Worm (Caenorhabditis elegans) whole organism, L3 larva: ENCODE results near the gene yap-1.

Source experiments
- ZK546.5 ChIP-seq: sonication (generic microtip); optimal IDR thresholded peaks from 2 replicates; lab custom pipeline; 2017; ENCODE audit warnings: missing biosample characterization, missing genetic modification characterization
- aly-2 ChIP-seq: fragments of 150-350 bp; optimal IDR thresholded peaks from 2 replicates; lab custom pipeline; 2014; ENCODE audit warnings: missing biosample characterization, missing genetic modification characterization
- ama-1 ChIP-seq: fragments of 150-350 bp; optimal IDR thresholded peaks from 2 replicates; lab custom pipeline; 2018
- ceh-16 ChIP-seq: sonication (generic microtip); optimal IDR thresholded peaks from 2 replicates; lab custom pipeline; 2017; ENCODE audit warnings: missing biosample characterization, missing genetic modification characterization
- ceh-28 ChIP-seq: fragments of 150-350 bp; optimal IDR thresholded peaks from 2 replicates; lab custom pipeline; 2014; ENCODE audit warnings: missing biosample characterization, missing genetic modification reagents, missing genetic modification characterization
- ceh-9 ChIP-seq: sonication (generic microtip); optimal IDR thresholded peaks from 2 replicates; lab custom pipeline; 2018; ENCODE audit warnings: missing biosample characterization, missing genetic modification characterization
- egl-27 ChIP-seq: sonication (generic microtip); optimal IDR thresholded peaks from 4 replicates; lab custom pipeline; 2017; ENCODE audit warnings: missing biosample characterization, missing genetic modification reagents, missing genetic modification characterization
- egl-5 ChIP-seq: fragments of 150-350 bp; optimal IDR thresholded peaks from 2 replicates; lab custom pipeline; 2017; ENCODE audit warnings: missing biosample characterization, missing genetic modification reagents, missing genetic modification characterization, inconsistent platforms
- elt-1 ChIP-seq: fragments of 150-350 bp; optimal IDR thresholded peaks from 2 replicates; lab custom pipeline; 2014; ENCODE audit warnings: missing biosample characterization, missing genetic modification characterization
- elt-2 ChIP-seq: sonication (generic microtip); optimal IDR thresholded peaks from 2 replicates; lab custom pipeline; 2016; ENCODE audit warnings: missing genetic modification reagents, mild to moderate bottlenecking, missing genetic modification characterization, missing compliant biosample characterization
- elt-3 ChIP-seq, 3 experiments: fragments of 150-350 bp in 1 of 3; sonication (generic microtip) in 2 of 3; optimal IDR thresholded peaks; 2 replicates in 2 of 3; 4 replicates in 1 of 3; lab custom pipeline; 2014 to 2017; ENCODE audit warnings: missing biosample characterization in 3 of 3, missing genetic modification characterization in 3 of 3
- fkh-10 ChIP-seq: sonication (generic microtip); optimal IDR thresholded peaks from 2 replicates; lab custom pipeline; 2017; ENCODE audit warnings: missing biosample characterization, missing genetic modification reagents, missing genetic modification characterization
- fkh-2 ChIP-seq: fragments of 150-350 bp; optimal IDR thresholded peaks from 2 replicates; lab custom pipeline; 2014; ENCODE audit warnings: missing biosample characterization, missing genetic modification reagents, missing genetic modification characterization
- fos-1 ChIP-seq: fragments of 150-350 bp; optimal IDR thresholded peaks from 2 replicates; lab custom pipeline; 2014; ENCODE audit warnings: missing biosample characterization, missing genetic modification characterization
- hmg-11 ChIP-seq: sonication (generic microtip); optimal IDR thresholded peaks from 2 replicates; lab custom pipeline; 2016; ENCODE audit warnings: missing genetic modification characterization, missing compliant biosample characterization
- jun-1 ChIP-seq: fragments of 150-350 bp; optimal IDR thresholded peaks from 2 replicates; lab custom pipeline; 2014; ENCODE audit warnings: missing biosample characterization, missing genetic modification reagents, missing genetic modification characterization
- lin-15B ChIP-seq: fragments of 150-350 bp; optimal IDR thresholded peaks from 2 replicates; lab custom pipeline; 2014; ENCODE audit warnings: missing biosample characterization, missing genetic modification characterization
- lin-39 ChIP-seq: fragments of 150-350 bp; optimal IDR thresholded peaks from 2 replicates; lab custom pipeline; 2018; ENCODE audit warnings: missing biosample characterization, missing genetic modification reagents, missing genetic modification characterization
- lsy-12 ChIP-seq: sonication (generic microtip); optimal IDR thresholded peaks from 2 replicates; lab custom pipeline; 2016; ENCODE audit warnings: mild to moderate bottlenecking, missing genetic modification characterization, missing compliant biosample characterization
- mdl-1 ChIP-seq: fragments of 150-350 bp; optimal IDR thresholded peaks from 2 replicates; lab custom pipeline; 2014; ENCODE audit warnings: missing biosample characterization, missing genetic modification characterization
- mml-1 ChIP-seq: fragments of 150-350 bp; sonication (generic microtip); optimal IDR thresholded peaks from 3 replicates; lab custom pipeline; 2014; ENCODE audit warnings: missing biosample characterization, missing genetic modification characterization
- nfya-1 ChIP-seq: sonication (generic microtip); optimal IDR thresholded peaks from 2 replicates; lab custom pipeline; 2017; ENCODE audit warnings: missing genetic modification characterization, mild to moderate bottlenecking, missing compliant biosample characterization, antibody characterized with exemption, moderate library complexity; ENCODE audit not compliant: insufficient read depth
- nhr-11 ChIP-seq: fragments of 150-350 bp; optimal IDR thresholded peaks from 2 replicates; lab custom pipeline; 2014; ENCODE audit warnings: missing biosample characterization, missing genetic modification characterization
- nhr-12 ChIP-seq: fragments of 150-350 bp; optimal IDR thresholded peaks from 2 replicates; lab custom pipeline; 2014; ENCODE audit warnings: missing biosample characterization, missing genetic modification characterization
- nhr-23 ChIP-seq: fragments of 150-350 bp; optimal IDR thresholded peaks from 2 replicates; lab custom pipeline; 2014; ENCODE audit warnings: missing biosample characterization, missing genetic modification reagents, missing genetic modification characterization
- nhr-237 ChIP-seq: fragments of 150-350 bp; optimal IDR thresholded peaks from 2 replicates; lab custom pipeline; 2014; ENCODE audit warnings: missing biosample characterization, missing genetic modification characterization
- nhr-25 ChIP-seq: sonication (generic microtip); optimal IDR thresholded peaks from 2 replicates; lab custom pipeline; 2017; ENCODE audit warnings: missing biosample characterization, missing genetic modification characterization
- nhr-28 ChIP-seq: fragments of 150-350 bp; optimal IDR thresholded peaks from 2 replicates; lab custom pipeline; 2014; ENCODE audit warnings: missing biosample characterization, missing genetic modification characterization
- nhr-43 ChIP-seq: sonication (generic microtip); optimal IDR thresholded peaks from 2 replicates; lab custom pipeline; 2016; ENCODE audit warnings: mild to moderate bottlenecking, missing genetic modification characterization, missing compliant biosample characterization; ENCODE audit not compliant: poor library complexity, severe bottlenecking
- nhr-76 ChIP-seq: fragments of 150-350 bp; sonication (generic microtip); optimal IDR thresholded peaks from 5 replicates; lab custom pipeline; 2014; ENCODE audit warnings: missing biosample characterization, missing genetic modification characterization
- pha-4 ChIP-seq: fragments of 150-350 bp; optimal IDR thresholded peaks from 2 replicates; lab custom pipeline; 2014; ENCODE audit warnings: missing biosample characterization, missing genetic modification reagents, missing genetic modification characterization
- pqm-1 ChIP-seq: fragments of 150-350 bp; optimal IDR thresholded peaks from 2 replicates; lab custom pipeline; 2017; ENCODE audit warnings: missing biosample characterization, missing genetic modification characterization, inconsistent platforms
- sea-2 ChIP-seq: fragments of 150-350 bp; sonication (generic microtip); optimal IDR thresholded peaks from 4 replicates; lab custom pipeline; 2014; ENCODE audit warnings: missing biosample characterization, missing genetic modification reagents, missing genetic modification characterization
- skn-1 ChIP-seq: fragments of 150-350 bp; optimal IDR thresholded peaks from 2 replicates; lab custom pipeline; 2014; ENCODE audit warnings: missing biosample characterization, missing genetic modification characterization
- snpc-4 ChIP-seq: fragments of 150-350 bp; optimal IDR thresholded peaks from 2 replicates; lab custom pipeline; 2014; ENCODE audit warnings: missing biosample characterization, missing genetic modification characterization
- tbx-2 ChIP-seq: sonication (generic microtip); optimal IDR thresholded peaks from 2 replicates; lab custom pipeline; 2016; ENCODE audit warnings: mild to moderate bottlenecking, missing genetic modification characterization, missing compliant biosample characterization
- zag-1 ChIP-seq: fragments of 150-350 bp; optimal IDR thresholded peaks from 2 replicates; lab custom pipeline; 2014; ENCODE audit warnings: missing biosample characterization, missing genetic modification characterization
- ztf-11 ChIP-seq: fragments of 150-350 bp; optimal IDR thresholded peaks from 2 replicates; lab custom pipeline; 2014; ENCODE audit warnings: missing biosample characterization, missing genetic modification characterization
- ztf-4 ChIP-seq: fragments of 150-350 bp; optimal IDR thresholded peaks from 2 replicates; lab custom pipeline; 2014; ENCODE audit warnings: missing biosample characterization, missing genetic modification characterization

The yap-1 gene

ce11 chrX:10686487-10686886, 5.3 kb upstream of the yap-1 start:
- peak; percentile 3 for TF ChIP-seq ceh-28 (tag; lab: Kevin White, UChicago)
- TF ChIP-seq nhr-43 (tag; lab: Kevin White, UChicago) = peak; percentile 13
- no peak for TF ChIP-seq ceh-16 (tag; lab: Kevin White, UChicago)
- no peak for TF ChIP-seq nhr-12 (tag; lab: Kevin White, UChicago)
- TF ChIP-seq nhr-23 (tag; lab: Kevin White, UChicago) = peak; percentile 69
- peak; percentile 45 for TF ChIP-seq jun-1 (tag; lab: Kevin White, UChicago)
- TF ChIP-seq fkh-10 (GFP tag; lab: Kevin White, UChicago) = no peak
- peak; percentile 31 for TF ChIP-seq lsy-12 (tag; lab: Kevin White, UChicago)
- TF ChIP-seq nhr-25 (tag; lab: Kevin White, UChicago) = peak; percentile 54

- TF ChIP-seq pha-4 (tag; lab: Kevin White, UChicago) = peak; percentile 57
- TF ChIP-seq pqm-1 (tag; lab: Kevin White, UChicago) = peak; percentile 87
- no peak for TF ChIP-seq tbx-2
- TF ChIP-seq lsy-12 (tag; lab: Kevin White, UChicago) = peak; percentile 31
- no peak for TF ChIP-seq nhr-237 (tag; lab: Kevin White, UChicago)
- peak; percentile 74 for TF ChIP-seq elt-2 (tag; lab: Kevin White, UChicago)
- peak; percentile 13 for TF ChIP-seq ama-1 (lab: Kevin White, UChicago)
- peak; percentile 6 for TF ChIP-seq jun-1 (tag; lab: Kevin White, UChicago)
These were observed 4.4 kb upstream of the yap-1 start for ce11 chrX:10687317-10687716.

ce11 chrX:10688311-10688710, 3.4 kb upstream of the yap-1 start:
- TF ChIP-seq nfya-1 (peak; percentile 52), zag-1 (no peak), ceh-28 (tag; lab: Kevin White, UChicago) (no peak), egl-27 (tag; lab: Kevin White, UChicago) (no peak), nhr-11 (tag; lab: Kevin White, UChicago) (no peak), ceh-16 (tag; lab: Kevin White, UChicago) (no peak), hmg-11 (tag; lab: Kevin White, UChicago) (no peak), ztf-11 (tag; lab: Kevin White, UChicago) (no peak), skn-1 (tag; lab: Kevin White, UChicago) (no peak), mml-1 (tag; lab: Kevin White, UChicago) (no peak), nhr-28 (tag; lab: Kevin White, UChicago) (no peak), nhr-25 (tag; lab: Kevin White, UChicago) (peak; percentile 75), elt-1 (tag; lab: Kevin White, UChicago) (no peak), nhr-76 (tag; lab: Kevin White, UChicago) (no peak), elt-3 (tag; optimal IDR thresholded peaks at IDR 0.05; lab: Kevin White, UChicago) (peak in 1 of 3 experiments; percentile 32), ceh-9 (tag; lab: Kevin White, UChicago) (no peak), nhr-43 (tag; lab: Kevin White, UChicago) (no peak), ama-1 (lab: Kevin White, UChicago) (peak; percentile 72), jun-1 (tag; lab: Kevin White, UChicago) (no peak), pha-4 (tag; lab: Kevin White, UChicago) (no peak), lin-15B (tag; lab: Kevin White, UChicago) (no peak), nhr-23 (tag; lab: Kevin White, UChicago) (peak; percentile 22), egl-5 (tag; lab: Kevin White, UChicago) (no peak), sea-2 (no peak), elt-2 (tag; lab: Kevin White, UChicago) (no peak), lsy-12 (tag; lab: Kevin White, UChicago) (peak; percentile 64)

- TF ChIP-seq lin-39 (tag; lab: Kevin White, UChicago) = no peak
- peak; percentile 40 for TF ChIP-seq lsy-12 (tag; lab: Kevin White, UChicago)
- peak; percentile 7 for TF ChIP-seq nhr-25 (tag; lab: Kevin White, UChicago)
- TF ChIP-seq pha-4 (tag; lab: Kevin White, UChicago) = peak; percentile 64
These were observed 2.0 kb upstream of the yap-1 start for ce11 chrX:10689729-10690128.

ce11 chrX:10691232-10691631, 511 bp upstream of the yap-1 start:
- no peak for TF ChIP-seq snpc-4 (tag; lab: Kevin White, UChicago)
- TF ChIP-seq nhr-25 (tag; lab: Kevin White, UChicago) = peak; percentile 89
- TF ChIP-seq nhr-23 (tag; lab: Kevin White, UChicago) = peak; percentile 60
- TF ChIP-seq nhr-43 (tag; lab: Kevin White, UChicago) = peak; percentile 49
- TF ChIP-seq aly-2 (tag; lab: Kevin White, UChicago) = no peak
- TF ChIP-seq zag-1 = no peak
- no peak for TF ChIP-seq jun-1 (tag; lab: Kevin White, UChicago)
- TF ChIP-seq fkh-2 = no peak
- no peak for TF ChIP-seq pha-4 (tag; lab: Kevin White, UChicago)
- TF ChIP-seq lin-15B (tag; lab: Kevin White, UChicago) = no peak
- no peak for TF ChIP-seq mdl-1 (tag; lab: Kevin White, UChicago)
- no peak for TF ChIP-seq ama-1 (lab: Kevin White, UChicago)
- no peak for TF ChIP-seq sea-2
- no peak for TF ChIP-seq mml-1 (tag; lab: Kevin White, UChicago)
- no peak for TF ChIP-seq egl-27 (tag; lab: Kevin White, UChicago)
- no peak for TF ChIP-seq fkh-10 (GFP tag; lab: Kevin White, UChicago)
- TF ChIP-seq skn-1 (tag; lab: Kevin White, UChicago) = no peak
- TF ChIP-seq ZK546.5 (tag; lab: Kevin White, UChicago) = no peak
- no peak for TF ChIP-seq nhr-12 (tag; lab: Kevin White, UChicago)
- no peak for TF ChIP-seq egl-5 (tag; lab: Kevin White, UChicago)
- no peak for TF ChIP-seq ztf-11 (tag; lab: Kevin White, UChicago)
- no peak for TF ChIP-seq ceh-28 (tag; lab: Kevin White, UChicago)
- TF ChIP-seq fos-1 (tag; lab: Kevin White, UChicago) = no peak
- no peak for TF ChIP-seq nhr-76 (tag; lab: Kevin White, UChicago)
- no peak for TF ChIP-seq ztf-4 (tag; lab: Kevin White, UChicago)
- TF ChIP-seq lin-39 (tag; lab: Kevin White, UChicago) = no peak
- TF ChIP-seq pqm-1 (tag; lab: Kevin White, UChicago) = no peak
- peak; percentile 72 for TF ChIP-seq lsy-12 (tag; lab: Kevin White, UChicago)
